Worm (Caenorhabditis elegans): ENCODE measurements around the gene rml-1.

rml-1 gene

ce11 chrIII:13717505-13717904 is 50.4 kb downstream of the rml-1 start (continued):
- TF ChIP-seq nhr-77 (tag; optimal IDR thresholded peaks at IDR 0.05), result no peak
- no peak for TF ChIP-seq unc-30 (tag; optimal IDR thresholded peaks at IDR 0.05)
- no peak for TF ChIP-seq aha-1 (tag; optimal IDR thresholded peaks at IDR 0.05)
- peak; percentile 24 for TF ChIP-seq swsn-7 (tag; optimal IDR thresholded peaks at IDR 0.05)
- TF ChIP-seq jun-1 (tag; optimal IDR thresholded peaks at IDR 0.05), result peak; percentile 4
- peak; percentile 23 for TF ChIP-seq ama-1 (optimal IDR thresholded peaks at IDR 0.05)
- no peak for TF ChIP-seq F16B12.6 (tag; optimal IDR thresholded peaks at IDR 0.05)
- no peak for TF ChIP-seq ceh-8 (GFP tag; optimal IDR thresholded peaks at IDR 0.05)
- no peak for TF ChIP-seq aly-2 (tag; optimal IDR thresholded peaks at IDR 0.05)
- TF ChIP-seq mef-2 (tag; optimal IDR thresholded peaks at IDR 0.05), result no peak
- TF ChIP-seq ceh-82 (tag; optimal IDR thresholded peaks at IDR 0.05), result peak in 2 of 3 experiments; percentile 57 to 69
- no peak for TF ChIP-seq tlp-1 (tag; optimal IDR thresholded peaks at IDR 0.05)
- peak; percentile 39 for TF ChIP-seq snu-23 (GFP tag; optimal IDR thresholded peaks at IDR 0.05)
- TF ChIP-seq fkh-4 (tag; optimal IDR thresholded peaks at IDR 0.05; ENCODE audit: borderline replicate concordance), result no peak
- no peak for TF ChIP-seq nhr-76 (tag; optimal IDR thresholded peaks at IDR 0.05)
- TF ChIP-seq unc-98 (GFP tag; IDR thresholded peaks at IDR 0.05), result no peak
- TF ChIP-seq mep-1 (tag; optimal IDR thresholded peaks at IDR 0.05), result peak; percentile 60
- no peak for TF ChIP-seq pax-3 (tag; optimal IDR thresholded peaks at IDR 0.05)
- peak in 1 of 2 experiments; percentile 32 for TF ChIP-seq mdl-1 (tag; optimal IDR thresholded peaks at IDR 0.05)
- no peak for TF ChIP-seq sox-4 (tag; optimal IDR thresholded peaks at IDR 0.05)
- TF ChIP-seq lin-15B (tag; optimal IDR thresholded peaks at IDR 0.05), result no peak
- no peak for TF ChIP-seq irx-1 (tag; optimal IDR thresholded peaks at IDR 0.05)
- TF ChIP-seq fkh-10 (GFP tag; optimal IDR thresholded peaks at IDR 0.05), result peak; percentile 1
- no peak for TF ChIP-seq zip-4 (GFP tag; optimal IDR thresholded peaks at IDR 0.05)
- TF ChIP-seq tbx-2 (tag; optimal IDR thresholded peaks at IDR 0.05), result no peak
- TF ChIP-seq lir-3 (tag; optimal IDR thresholded peaks at IDR 0.05; ENCODE audit: poor library complexity), result no peak
- TF ChIP-seq nhr-28 (tag; optimal IDR thresholded peaks at IDR 0.05), result no peak
- peak; percentile 17 for TF ChIP-seq C16A3.4 (tag; optimal IDR thresholded peaks at IDR 0.05)
- no peak for TF ChIP-seq pag-3 (tag; optimal IDR thresholded peaks at IDR 0.05; ENCODE audit: borderline replicate concordance, insufficient read depth)
- TF ChIP-seq nhr-71 (tag; optimal IDR thresholded peaks at IDR 0.05), result peak; percentile 44
- no peak for TF ChIP-seq hlh-17 (GFP tag; optimal IDR thresholded peaks at IDR 0.05; ENCODE audit: borderline replicate concordance)

ce11 chrIII:13716831-13717230 is 51.1 kb downstream of the rml-1 start:
- TF ChIP-seq egl-13 (tag; optimal IDR thresholded peaks at IDR 0.05) (peak; percentile 49), fkh-8 (tag; optimal IDR thresholded peaks at IDR 0.05) (peak; percentile 52), ztf-4 (tag; optimal IDR thresholded peaks at IDR 0.05) (peak; percentile 9), ceh-90 (tag; optimal IDR thresholded peaks at IDR 0.05) (no peak), grh-1 (GFP tag; IDR thresholded peaks at IDR 0.05) (no peak), efl-3 (GFP tag; optimal IDR thresholded peaks at IDR 0.05) (no peak), zip-4 (GFP tag; optimal IDR thresholded peaks at IDR 0.05) (no peak), nhr-85 (tag) (peak; percentile 48), irx-1 (tag; optimal IDR thresholded peaks at IDR 0.05) (no peak), ztf-11 (tag; optimal IDR thresholded peaks at IDR 0.05) (no peak), unc-98 (GFP tag; IDR thresholded peaks at IDR 0.05) (no peak), lin-15B (tag; optimal IDR thresholded peaks at IDR 0.05) (no peak), hpl-2 (GFP tag; optimal IDR thresholded peaks at IDR 0.05) (no peak), ceh-63 (GFP tag; optimal IDR thresholded peaks at IDR 0.05) (no peak), Y116A8C.19 (tag; optimal IDR thresholded peaks at IDR 0.05; ENCODE audit: borderline replicate concordance) (no peak), jun-1 (tag; optimal IDR thresholded peaks at IDR 0.05) (no peak), mep-1 (tag; optimal IDR thresholded peaks at IDR 0.05) (no peak), hlh-4 (tag; optimal IDR thresholded peaks at IDR 0.05) (no peak), unc-130 (tag; optimal IDR thresholded peaks at IDR 0.05) (no peak), snu-23 (GFP tag; optimal IDR thresholded peaks at IDR 0.05) (no peak), snpc-4 (tag; optimal IDR thresholded peaks at IDR 0.05) (no peak), nhr-20 (tag; optimal IDR thresholded peaks at IDR 0.05) (peak; percentile 13), tlp-1 (tag; optimal IDR thresholded peaks at IDR 0.05) (no peak), tbx-2 (tag; optimal IDR thresholded peaks at IDR 0.05) (no peak), unc-30 (tag; optimal IDR thresholded peaks at IDR 0.05) (no peak), lin-35 (GFP tag; optimal IDR thresholded peaks at IDR 0.05) (no peak), C16A3.4 (tag; optimal IDR thresholded peaks at IDR 0.05) (no peak), aly-2 (tag; optimal IDR thresholded peaks at IDR 0.05) (no peak), nhr-71 (tag; optimal IDR thresholded peaks at IDR 0.05) (peak; percentile 1), unc-62 (GFP tag; optimal IDR thresholded peaks at IDR 0.05) (no peak), fkh-10 (GFP tag; optimal IDR thresholded peaks at IDR 0.05) (no peak), egl-27 (tag; optimal IDR thresholded peaks at IDR 0.05) (no peak), lin-13 (GFP tag; optimal IDR thresholded peaks at IDR 0.05) (no peak), nhr-28 (tag; optimal IDR thresholded peaks at IDR 0.05) (no peak), nhr-77 (tag; optimal IDR thresholded peaks at IDR 0.05) (no peak)
